Fruit fly (Drosophila melanogaster): ENCODE data around the gene Tspo.
A peak's percentile ranks its signal among the peaks of the same experiment; 100 is the strongest.

Tspo gene

dm6 chr2L:606165-606564, 46.8 kb downstream of the Tspo start (continued):
- no peak for TF ChIP-seq Myc (optimal IDR thresholded peaks at IDR 0.05)
- peak; percentile 85 for TF ChIP-seq HLH106 (tag; optimal IDR thresholded peaks at IDR 0.05)
- no peak for TF ChIP-seq N (GFP tag; optimal IDR thresholded peaks at IDR 0.05)
- no peak for TF ChIP-seq jim (GFP tag; optimal IDR thresholded peaks at IDR 0.05)
- TF ChIP-seq dmrt93B (GFP tag; optimal IDR thresholded peaks at IDR 0.05): peak; percentile 64
- TF ChIP-seq Dif (GFP tag; optimal IDR thresholded peaks at IDR 0.05; ENCODE audit: partially characterized antibody): no peak
- peak; percentile 79 for TF ChIP-seq Sp1 (GFP tag; optimal IDR thresholded peaks at IDR 0.05)
- TF ChIP-seq br (GFP tag; optimal IDR thresholded peaks at IDR 0.05): peak; percentile 74
- TF ChIP-seq Hnf4 (GFP tag; optimal IDR thresholded peaks at IDR 0.05): peak; percentile 69
- no peak for TF ChIP-seq lola (GFP tag; optimal IDR thresholded peaks at IDR 0.05)

- TF ChIP-seq Hr83 (GFP tag; optimal IDR thresholded peaks at IDR 0.05; ENCODE audit: poor library complexity, severe bottlenecking) (no peak), rgr (GFP tag; optimal IDR thresholded peaks at IDR 0.05) (peak; percentile 6), h (GFP tag; optimal IDR thresholded peaks at IDR 0.05) (peak; percentile 39), foxo (GFP tag; optimal IDR thresholded peaks at IDR 0.05) (peak in 1 of 2 experiments; percentile 9), brk (GFP tag; optimal IDR thresholded peaks at IDR 0.05) (no peak), Hnf4 (GFP tag; optimal IDR thresholded peaks at IDR 0.05) (no peak), pan (optimal IDR thresholded peaks at IDR 0.05) (no peak), dmrt93B (GFP tag; optimal IDR thresholded peaks at IDR 0.05) (no peak), usp (GFP tag; optimal IDR thresholded peaks at IDR 0.05) (no peak), lola (GFP tag; optimal IDR thresholded peaks at IDR 0.05) (no peak), CG9705 (GFP tag; optimal IDR thresholded peaks at IDR 0.05) (no peak), Dif (GFP tag; optimal IDR thresholded peaks at IDR 0.05; ENCODE audit: partially characterized antibody) (no peak), jim (GFP tag; optimal IDR thresholded peaks at IDR 0.05) (no peak), br (GFP tag; optimal IDR thresholded peaks at IDR 0.05) (peak; percentile 7), GATAd (GFP tag; optimal IDR thresholded peaks at IDR 0.05) (no peak), psq (GFP tag; optimal IDR thresholded peaks at IDR 0.05) (no peak), fru (GFP tag; optimal IDR thresholded peaks at IDR 0.05) (peak; percentile 35), CG32264 (GFP tag; optimal IDR thresholded peaks at IDR 0.05) (no peak), dl (GFP tag; optimal IDR thresholded peaks at IDR 0.05; ENCODE audit: insufficient read depth in 1 of 2, partially characterized antibody in 2 of 2) (no peak), ey (GFP tag; optimal IDR thresholded peaks at IDR 0.05) (peak; percentile 19), Abd-B (GFP tag; optimal IDR thresholded peaks at IDR 0.05) (no peak), Vsx2 (GFP tag; optimal IDR thresholded peaks at IDR 0.05; ENCODE audit: partially characterized antibody) (no peak), Dfd (GFP tag; optimal IDR thresholded peaks at IDR 0.05) (no peak), OdsH (GFP tag; optimal IDR thresholded peaks at IDR 0.05) (no peak), Rel (GFP tag; optimal IDR thresholded peaks at IDR 0.05) (no peak), Rel (tag; optimal IDR thresholded peaks at IDR 0.05) (no peak), woc (GFP tag; optimal IDR thresholded peaks at IDR 0.05) (peak; percentile 10), tai (GFP tag; optimal IDR thresholded peaks at IDR 0.05) (no peak), CrebA (GFP tag; optimal IDR thresholded peaks at IDR 0.05; ENCODE audit: borderline replicate concordance) (no peak), Mio (GFP tag; optimal IDR thresholded peaks at IDR 0.05) (no peak)
Observed at dm6 chr2L:606952-607351, 47.5 kb downstream of the Tspo start.

DNA sequence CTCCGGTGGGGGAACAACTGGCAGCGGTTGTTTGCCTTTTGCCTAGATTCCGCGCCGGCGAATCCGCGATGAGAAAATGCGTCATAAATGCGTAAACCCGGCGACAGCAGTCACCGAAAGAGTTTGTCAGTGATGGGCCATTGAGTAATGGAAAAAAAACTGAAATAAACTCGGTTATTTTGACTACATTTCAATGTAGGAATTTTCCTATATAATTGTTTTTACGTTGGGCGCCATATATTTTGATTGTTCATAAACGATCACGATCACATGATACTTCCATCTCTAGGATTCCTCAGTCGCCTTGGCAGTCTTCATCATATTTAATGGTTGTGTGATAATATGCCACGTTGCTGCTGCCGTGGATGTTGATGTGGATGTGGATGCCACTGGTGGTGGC, 48.7 kb downstream of the Tspo start:
- TF ChIP-seq Myc (optimal IDR thresholded peaks at IDR 0.05) (no peak), Abd-B (GFP tag; optimal IDR thresholded peaks at IDR 0.05) (no peak), dsf (GFP tag; optimal IDR thresholded peaks at IDR 0.05; ENCODE audit: borderline replicate concordance) (no peak), sv (GFP tag; optimal IDR thresholded peaks at IDR 0.05) (no peak), Dif (GFP tag; optimal IDR thresholded peaks at IDR 0.05; ENCODE audit: partially characterized antibody) (no peak), Rel (GFP tag; optimal IDR thresholded peaks at IDR 0.05) (no peak), Rel (tag; optimal IDR thresholded peaks at IDR 0.05) (no peak), Dfd (GFP tag; optimal IDR thresholded peaks at IDR 0.05) (no peak), woc (GFP tag; optimal IDR thresholded peaks at IDR 0.05) (no peak), dmrt93B (GFP tag; optimal IDR thresholded peaks at IDR 0.05) (no peak), CG32264 (GFP tag; optimal IDR thresholded peaks at IDR 0.05) (no peak), usp (GFP tag; optimal IDR thresholded peaks at IDR 0.05) (no peak), OdsH (GFP tag; optimal IDR thresholded peaks at IDR 0.05) (no peak), brk (GFP tag; optimal IDR thresholded peaks at IDR 0.05) (no peak), dl (GFP tag; optimal IDR thresholded peaks at IDR 0.05; ENCODE audit: insufficient read depth in 1 of 2, partially characterized antibody in 2 of 2) (no peak), N (GFP tag; optimal IDR thresholded peaks at IDR 0.05) (no peak), foxo (GFP tag; optimal IDR thresholded peaks at IDR 0.05) (no peak), Mio (GFP tag; optimal IDR thresholded peaks at IDR 0.05) (no peak), GATAd (GFP tag; optimal IDR thresholded peaks at IDR 0.05) (no peak)
